Worm (Caenorhabditis elegans) whole organism, early embryonic: ENCODE data around the gene rpy-1.

Source experiments
- B0310.2 ChIP-seq: sonication (generic microtip); optimal IDR thresholded peaks from 2 replicates; lab custom pipeline; 2016; ENCODE audit warnings: mild to moderate bottlenecking, missing genetic modification characterization, missing compliant biosample characterization
- F13C5.2 ChIP-seq: sonication (generic microtip); optimal IDR thresholded peaks from 2 replicates; lab custom pipeline; 2017; ENCODE audit warnings: mild to moderate bottlenecking, missing genetic modification characterization, inconsistent platforms, missing compliant biosample characterization
- aly-1 ChIP-seq: sonication (generic microtip); optimal IDR thresholded peaks from 2 replicates; lab custom pipeline; 2016; ENCODE audit warnings: missing genetic modification characterization, missing compliant biosample characterization
- ama-1 ChIP-seq: fragments of 150-350 bp; optimal IDR thresholded peaks from 2 replicates; lab custom pipeline; 2014
- ceh-13 ChIP-seq: fragments of 200-800 bp; sonication (Bioruptor generic); optimal IDR thresholded peaks from 2 replicates; lab custom pipeline; 2018; ENCODE audit warnings: mild to moderate bottlenecking, missing genetic modification characterization, missing compliant biosample characterization
- ceh-36 ChIP-seq: sonication (generic microtip); optimal IDR thresholded peaks from 2 replicates; lab custom pipeline; 2016; ENCODE audit warnings: missing genetic modification characterization, inconsistent platforms, missing compliant biosample characterization
- ets-7 ChIP-seq: sonication (generic microtip); optimal IDR thresholded peaks from 2 replicates; lab custom pipeline; 2016; ENCODE audit warnings: missing genotype, missing genetic modification characterization, missing compliant biosample characterization
- flt-1 ChIP-seq: fragments of 200-800 bp; sonication (Bioruptor generic); IDR thresholded peaks from 2 replicates; pipeline ENCODE4 v1.3.6; 2022; ENCODE audit warnings: missing genetic modification characterization, missing compliant biosample characterization
- hmbx-1 ChIP-seq: sonication (generic microtip); optimal IDR thresholded peaks from 2 replicates; lab custom pipeline; 2016; ENCODE audit warnings: mild to moderate bottlenecking, missing genetic modification characterization, missing compliant biosample characterization
- hmg-4 ChIP-seq: fragments of 200-800 bp; sonication (Bioruptor generic); optimal IDR thresholded peaks from 2 replicates; lab custom pipeline; 2018; ENCODE audit warnings: mild to moderate bottlenecking, missing genetic modification characterization, missing compliant biosample characterization
- hnd-1 ChIP-seq: sonication (generic microtip); optimal IDR thresholded peaks from 2 replicates; lab custom pipeline; 2016; ENCODE audit warnings: missing genetic modification characterization, missing compliant biosample characterization
- pes-1 ChIP-seq: fragments of 200-800 bp; sonication (Bioruptor generic); IDR thresholded peaks from 2 replicates; pipeline ENCODE4 v1.3.6; 2022; ENCODE audit warnings: missing genetic modification reagents, missing genetic modification characterization, missing compliant biosample characterization
- scrt-1 ChIP-seq: fragments of 200-800 bp; sonication (Bioruptor generic); IDR thresholded peaks from 2 replicates; pipeline ENCODE4 v1.3.6; 2022; ENCODE audit warnings: missing genetic modification characterization, missing compliant biosample characterization
- sea-1 ChIP-seq: fragments of 200-800 bp; sonication (Bioruptor generic); conservative IDR thresholded peaks from 2 replicates; pipeline ENCODE4 v1.3.6; 2022; ENCODE audit warnings: missing genetic modification characterization, missing compliant biosample characterization
- tbx-11 ChIP-seq: fragments of 200-800 bp; sonication (Bioruptor generic); IDR thresholded peaks from 2 replicates; pipeline ENCODE4 v1.3.6; 2022; ENCODE audit warnings: missing genetic modification characterization, missing compliant biosample characterization
- tbx-37 ChIP-seq: fragments of 200-800 bp; sonication (Bioruptor generic); conservative IDR thresholded peaks from 2 replicates; pipeline ENCODE4 v1.3.6; 2022; ENCODE audit warnings: missing genetic modification reagents, missing genetic modification characterization, missing compliant biosample characterization
- tra-4 ChIP-seq: sonication (generic microtip); optimal IDR thresholded peaks from 2 replicates; lab custom pipeline; 2017; ENCODE audit warnings: missing genetic modification characterization, missing compliant biosample characterization

rpy-1 gene

ce11 chrII:6679724-6680123, 25.7 kb downstream of the rpy-1 start, which contains the start of gene ift-74:
ift-74 (plus strand) TSS chrII:6680024.
- TF ChIP-seq hmbx-1 (tag; lab: Kevin White, UChicago) = no peak
- TF ChIP-seq sea-1 (GFP tag; lab: Robert Waterston, UW) = no peak
- TF ChIP-seq F13C5.2 (tag; lab: Kevin White, UChicago) = no peak

- TF ChIP-seq F13C5.2 (tag; lab: Kevin White, UChicago) (no peak), ets-7 (no peak), flt-1 (GFP tag; lab: Robert Waterston, UW) (no peak)
These were observed 31.5 kb downstream of the rpy-1 start, which contains the start of gene H43E16.1 for ce11 chrII:6673894-6674293. H43E16.1 (plus strand) TSS chrII:6674268.

DNA sequence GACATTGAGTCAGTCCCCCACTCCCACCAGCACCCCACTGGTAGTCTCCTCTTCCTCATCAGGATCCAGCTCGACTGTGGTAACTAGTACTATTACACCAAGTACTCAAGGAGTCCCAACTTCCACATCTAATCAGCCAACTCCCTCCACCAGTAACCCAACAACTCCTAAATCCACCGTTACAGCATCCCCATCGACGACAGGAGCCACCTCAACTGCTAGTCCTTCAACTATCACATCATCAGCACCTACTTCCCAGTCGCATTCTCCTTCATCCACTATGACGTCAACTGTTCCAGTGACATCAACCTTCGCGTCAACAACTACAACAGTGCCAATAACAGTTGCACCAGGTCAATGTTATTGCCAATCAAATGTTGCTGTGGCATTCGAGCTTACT, 36.9 kb downstream of the rpy-1 start:
- TF ChIP-seq tra-4 (tag; lab: Kevin White, UChicago) = no peak
- TF ChIP-seq pes-1 (GFP tag; lab: Robert Waterston, UW) = no peak
- no peak for TF ChIP-seq tbx-37 (GFP tag; lab: Robert Waterston, UW)
- no peak for TF ChIP-seq B0310.2 (tag; lab: Kevin White, UChicago)
- no peak for TF ChIP-seq aly-1
- TF ChIP-seq ceh-36 (tag; lab: Kevin White, UChicago) = no peak

DNA sequence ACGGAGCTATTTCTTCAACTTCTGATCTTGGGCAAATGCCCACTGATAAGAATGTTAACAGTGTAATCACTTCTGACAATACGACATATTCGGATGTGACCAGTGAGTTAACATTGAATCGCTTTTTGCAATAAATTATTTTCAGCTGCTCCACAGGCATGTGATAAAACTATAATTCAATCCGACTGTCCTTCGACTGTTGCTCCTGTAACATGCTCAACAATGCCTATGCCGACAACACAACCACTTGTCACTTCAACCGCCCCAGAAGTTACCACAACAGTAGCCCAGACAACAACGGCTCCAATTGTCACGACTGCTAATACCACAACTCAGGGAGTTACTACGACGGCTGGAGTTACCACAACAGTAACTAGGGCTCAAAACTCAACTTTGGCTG, 37.9 kb downstream of the rpy-1 start:
- no peak for TF ChIP-seq ceh-13 (GFP tag; lab: Kevin White, UChicago)
- no peak for TF ChIP-seq ets-7
- TF ChIP-seq ceh-36 (tag; lab: Kevin White, UChicago) = no peak
- TF ChIP-seq F13C5.2 (tag; lab: Kevin White, UChicago) = no peak
- TF ChIP-seq B0310.2 (tag; lab: Kevin White, UChicago) = no peak
- TF ChIP-seq tbx-11 (GFP tag; lab: Robert Waterston, UW) = no peak
- no peak for TF ChIP-seq hnd-1 (tag; lab: Kevin White, UChicago)
- no peak for TF ChIP-seq ama-1 (lab: Kevin White, UChicago)
- TF ChIP-seq tbx-37 (GFP tag; lab: Robert Waterston, UW) = no peak
- no peak for TF ChIP-seq hmbx-1 (tag; lab: Kevin White, UChicago)
- TF ChIP-seq hmg-4 (GFP tag; lab: Kevin White, UChicago) = no peak
- no peak for TF ChIP-seq scrt-1 (GFP tag; lab: Robert Waterston, UW)
- TF ChIP-seq flt-1 (GFP tag; lab: Robert Waterston, UW) = no peak
- no peak for TF ChIP-seq tra-4 (tag; lab: Kevin White, UChicago)
- no peak for TF ChIP-seq pes-1 (GFP tag; lab: Robert Waterston, UW)
- TF ChIP-seq aly-1 = no peak
- no peak for TF ChIP-seq sea-1 (GFP tag; lab: Robert Waterston, UW)

DNA sequence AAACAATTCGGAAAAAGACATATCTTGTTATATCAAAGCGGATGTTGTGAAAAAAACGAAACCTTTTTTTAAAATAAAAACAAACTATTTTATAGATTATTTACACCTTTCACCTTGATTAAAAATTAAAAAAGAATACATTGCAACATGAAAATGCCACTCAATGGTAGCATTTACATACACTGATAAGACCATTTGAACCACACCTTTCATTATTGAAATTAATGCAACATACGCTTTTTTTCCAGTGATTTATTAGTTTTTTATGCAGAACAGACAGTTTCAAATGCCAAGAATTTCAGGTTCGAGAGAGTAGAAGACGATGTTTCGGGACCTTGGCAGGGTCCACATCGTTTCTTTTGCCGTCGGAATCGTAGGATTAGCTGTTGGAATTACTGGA, 38.8 kb downstream of the rpy-1 start, which contains the start of gene T19D12.1:
T19D12.1 (plus strand) TSS at position 301 of the 400 bp plus-strand sequence.
- TF ChIP-seq ceh-13 (GFP tag; lab: Kevin White, UChicago) = no peak

DNA sequence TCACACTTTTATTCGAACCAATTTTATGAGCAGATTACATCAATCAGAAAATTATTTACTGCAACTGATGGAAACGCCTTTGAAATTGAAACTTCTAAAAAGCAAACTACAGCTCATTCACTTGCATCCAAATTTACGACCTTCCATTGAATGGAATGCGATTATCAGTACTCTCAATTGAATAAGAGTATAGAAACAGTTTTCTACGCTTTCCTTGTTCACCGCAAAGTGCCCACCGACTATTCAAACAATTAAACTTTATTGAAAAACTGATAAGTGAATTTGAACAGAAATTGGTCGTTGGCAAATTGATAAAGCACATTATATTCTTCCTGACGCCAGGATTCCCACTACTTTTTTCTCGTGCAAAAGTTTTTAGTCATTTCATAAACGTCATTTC, 39.5 kb downstream of the rpy-1 start:
- TF ChIP-seq tra-4 (tag; lab: Kevin White, UChicago) (no peak), sea-1 (GFP tag; lab: Robert Waterston, UW) (no peak), pes-1 (GFP tag; lab: Robert Waterston, UW) (no peak), hmg-4 (GFP tag; lab: Kevin White, UChicago) (no peak), ets-7 (no peak), ceh-13 (GFP tag; lab: Kevin White, UChicago) (no peak), B0310.2 (tag; lab: Kevin White, UChicago) (no peak), ceh-36 (tag; lab: Kevin White, UChicago) (no peak)

DNA sequence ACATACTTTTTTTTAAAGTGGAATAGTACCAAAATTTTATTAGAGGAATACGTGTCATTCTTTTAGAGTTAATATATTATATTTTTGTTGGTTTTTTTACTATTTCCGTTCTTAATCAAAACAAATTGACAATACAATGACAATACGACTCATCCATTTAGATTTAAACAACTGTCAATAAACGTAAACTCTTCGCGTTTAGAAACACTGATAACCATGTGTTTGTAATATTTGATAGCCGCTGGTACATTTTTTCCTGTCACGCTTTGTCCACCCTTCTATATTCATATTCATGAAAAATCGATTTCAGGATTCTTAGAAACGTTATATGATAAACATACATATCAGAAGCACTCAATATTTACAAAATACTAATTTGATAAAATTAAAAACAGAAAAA, 41.6 kb downstream of the rpy-1 start:
- TF ChIP-seq hnd-1 (tag; lab: Kevin White, UChicago) (no peak), ceh-13 (GFP tag; lab: Kevin White, UChicago) (no peak)

DNA sequence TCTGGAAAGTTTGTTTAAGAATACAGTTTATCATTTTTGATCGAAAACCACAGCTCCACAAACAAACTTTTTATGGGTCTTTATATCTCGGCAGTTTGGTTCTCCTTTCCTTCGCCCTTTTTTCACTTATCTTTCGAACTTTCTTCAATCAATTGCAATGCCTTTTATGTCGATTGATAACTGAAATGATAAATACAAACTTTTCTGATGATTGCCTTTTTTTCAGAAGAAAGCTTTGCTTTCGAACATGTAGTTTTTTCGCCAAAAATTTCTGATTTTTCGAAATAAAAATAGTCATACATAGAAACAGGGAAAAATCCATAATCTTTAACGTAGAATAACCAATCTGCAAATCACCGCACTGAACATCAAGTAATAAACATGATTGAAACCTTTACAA, 44.2 kb downstream of the rpy-1 start, which contains the start of gene T19D12.2:
T19D12.2 (plus strand) TSS at position 125 of the 400 bp plus-strand sequence.
- no peak for TF ChIP-seq hmbx-1 (tag; lab: Kevin White, UChicago)
- TF ChIP-seq tbx-11 (GFP tag; lab: Robert Waterston, UW) = no peak
- no peak for TF ChIP-seq pes-1 (GFP tag; lab: Robert Waterston, UW)
- no peak for TF ChIP-seq ceh-36 (tag; lab: Kevin White, UChicago)
- no peak for TF ChIP-seq hnd-1 (tag; lab: Kevin White, UChicago)
- TF ChIP-seq scrt-1 (GFP tag; lab: Robert Waterston, UW) = no peak
- TF ChIP-seq hmg-4 (GFP tag; lab: Kevin White, UChicago) = no peak
- TF ChIP-seq ama-1 (lab: Kevin White, UChicago) = no peak
- TF ChIP-seq B0310.2 (tag; lab: Kevin White, UChicago) = no peak
- TF ChIP-seq ceh-13 (GFP tag; lab: Kevin White, UChicago) = no peak
- no peak for TF ChIP-seq flt-1 (GFP tag; lab: Robert Waterston, UW)

ce11 chrII:6658766-6659165, 46.7 kb downstream of the rpy-1 start, which contains the start of gene T19D12.10:
T19D12.10 (minus strand) TSS chrII:6658866.
- TF ChIP-seq scrt-1 (GFP tag; lab: Robert Waterston, UW) (no peak), B0310.2 (tag; lab: Kevin White, UChicago) (no peak), ceh-13 (GFP tag; lab: Kevin White, UChicago) (no peak), tbx-37 (GFP tag; lab: Robert Waterston, UW) (no peak), F13C5.2 (tag; lab: Kevin White, UChicago) (no peak), ama-1 (lab: Kevin White, UChicago) (no peak), hmbx-1 (tag; lab: Kevin White, UChicago) (no peak), aly-1 (no peak), ceh-36 (tag; lab: Kevin White, UChicago) (no peak), hmg-4 (GFP tag; lab: Kevin White, UChicago) (no peak), ets-7 (no peak), sea-1 (GFP tag; lab: Robert Waterston, UW) (no peak), tbx-11 (GFP tag; lab: Robert Waterston, UW) (no peak), hnd-1 (tag; lab: Kevin White, UChicago) (no peak), flt-1 (GFP tag; lab: Robert Waterston, UW) (no peak), pes-1 (GFP tag; lab: Robert Waterston, UW) (no peak), tra-4 (tag; lab: Kevin White, UChicago) (no peak)
